Worm (Caenorhabditis elegans) whole organism, L1 larva: ENCODE measurements around the gene med-2.
A peak's percentile ranks its signal among the peaks of the same experiment; 100 is the strongest.

ENCODE experiments used
- C16A3.4 ChIP-seq: fragments of 150-350 bp; optimal IDR thresholded peaks from 2 replicates; lab custom pipeline; 2014; ENCODE audit warnings: missing biosample characterization, missing genetic modification characterization
- C34B4.2 ChIP-seq: sonication (generic microtip); optimal IDR thresholded peaks from 2 replicates; lab custom pipeline; 2017; ENCODE audit warnings: mild to moderate bottlenecking, missing genetic modification characterization, missing compliant biosample characterization
- ceh-8 ChIP-seq: fragments of 200-800 bp; sonication (Bioruptor generic); optimal IDR thresholded peaks from 2 replicates; lab custom pipeline; 2018; ENCODE audit warnings: mild to moderate bottlenecking, missing genetic modification characterization, moderate library complexity, missing compliant biosample characterization
- ceh-82 ChIP-seq, 3 experiments: fragments of 150-350 bp in 1 of 3; sonication (generic microtip) in 2 of 3; optimal IDR thresholded peaks; 2 replicates each; lab custom pipeline; 2014 to 2017; ENCODE audit warnings: missing biosample characterization in 3 of 3, missing genetic modification characterization in 3 of 3
- ceh-88 ChIP-seq: fragments of 200-800 bp; sonication (Bioruptor generic); IDR thresholded peaks from 2 replicates; pipeline ENCODE4 v1.3.6; 2022; ENCODE audit warnings: missing genetic modification characterization, missing compliant biosample characterization
- ceh-90 ChIP-seq: sonication (generic microtip); optimal IDR thresholded peaks from 2 replicates; lab custom pipeline; 2016; ENCODE audit warnings: missing genetic modification characterization, missing compliant biosample characterization
- ces-1 ChIP-seq: fragments of 150-350 bp; optimal IDR thresholded peaks from 2 replicates; lab custom pipeline; 2014; ENCODE audit warnings: missing biosample characterization, missing genetic modification reagents, missing genetic modification characterization
- dpl-1 ChIP-seq, 3 experiments: fragments of 150-350 bp in 2 of 3; sonication (generic microtip) in 1 of 3; optimal IDR thresholded peaks; 2 replicates each; lab custom pipeline; 2014 to 2017; ENCODE audit warnings: missing biosample characterization in 3 of 3, missing genetic modification characterization in 3 of 3, missing genetic modification reagents in 3 of 3
- dsc-1 ChIP-seq: sonication (generic microtip); optimal IDR thresholded peaks from 2 replicates; lab custom pipeline; 2016; ENCODE audit warnings: mild to moderate bottlenecking, missing genetic modification characterization, missing compliant biosample characterization
- efl-1 ChIP-seq, 4 experiments: fragments of 150-350 bp; optimal IDR thresholded peaks in 3 of 4; peaks in 1 of 4; 1 replicate in 1 of 4; 2 replicates in 3 of 4; lab custom pipeline; 2014; ENCODE audit warnings: missing biosample characterization in 2 of 4, missing genetic modification characterization in 2 of 4, missing genetic modification reagents in 2 of 4
- efl-3 ChIP-seq: fragments of 200-800 bp; sonication (Bioruptor generic); optimal IDR thresholded peaks from 2 replicates; lab custom pipeline; 2018; ENCODE audit warnings: mild to moderate bottlenecking, missing genetic modification characterization, missing compliant biosample characterization
- elt-2 ChIP-seq: sonication (generic microtip); optimal IDR thresholded peaks from 2 replicates; lab custom pipeline; 2016; ENCODE audit warnings: missing genetic modification characterization, mild to moderate bottlenecking, inconsistent platforms, missing compliant biosample characterization, missing genetic modification reagents
- fkh-10 ChIP-seq: sonication (generic microtip); optimal IDR thresholded peaks from 2 replicates; lab custom pipeline; 2017; ENCODE audit warnings: missing biosample characterization, missing genetic modification reagents, missing genetic modification characterization
- fkh-8 ChIP-seq: sonication (generic microtip); optimal IDR thresholded peaks from 2 replicates; lab custom pipeline; 2016; ENCODE audit warnings: mild to moderate bottlenecking, missing genetic modification characterization, missing compliant biosample characterization
- fos-1 ChIP-seq: fragments of 150-350 bp; optimal IDR thresholded peaks from 2 replicates; lab custom pipeline; 2014; ENCODE audit warnings: missing biosample characterization, missing genetic modification characterization
- grh-1 ChIP-seq: fragments of 200-800 bp; sonication (Bioruptor generic); IDR thresholded peaks from 2 replicates; pipeline ENCODE4 v1.3.6; 2022; ENCODE audit warnings: missing genetic modification reagents, missing genetic modification characterization, missing compliant biosample characterization
- hlh-17 ChIP-seq: fragments of 200-800 bp; sonication (Bioruptor generic); optimal IDR thresholded peaks from 2 replicates; lab custom pipeline; 2018; ENCODE audit warnings: missing genetic modification characterization, mild to moderate bottlenecking, missing compliant biosample characterization, moderate library complexity, borderline replicate concordance
- hlh-4 ChIP-seq: sonication (generic microtip); optimal IDR thresholded peaks from 2 replicates; lab custom pipeline; 2016; ENCODE audit warnings: mild to moderate bottlenecking, missing genetic modification characterization, missing compliant biosample characterization
- hpl-2 ChIP-seq: fragments of 150-350 bp; optimal IDR thresholded peaks from 2 replicates; lab custom pipeline; 2014; ENCODE audit warnings: missing biosample characterization, missing genetic modification reagents, missing genetic modification characterization
- irx-1 ChIP-seq: sonication (generic microtip); optimal IDR thresholded peaks from 2 replicates; lab custom pipeline; 2016; ENCODE audit warnings: missing genetic modification characterization, missing compliant biosample characterization
- isw-1 ChIP-seq: fragments of 200-800 bp; sonication (Bioruptor generic); IDR thresholded peaks from 2 replicates; pipeline ENCODE4 v1.3.6; 2022; ENCODE audit warnings: missing genetic modification characterization, missing compliant biosample characterization
- jun-1 ChIP-seq: fragments of 150-350 bp; optimal IDR thresholded peaks from 2 replicates; lab custom pipeline; 2014; ENCODE audit warnings: missing biosample characterization, missing genetic modification reagents, missing genetic modification characterization
- mab-9 ChIP-seq: fragments of 200-800 bp; sonication (Bioruptor generic); IDR thresholded peaks from 2 replicates; pipeline ENCODE4 v1.3.6; 2022; ENCODE audit warnings: missing genetic modification reagents, missing genetic modification characterization, missing compliant biosample characterization
- mdl-1 ChIP-seq, 2 experiments: fragments of 150-350 bp; optimal IDR thresholded peaks; 2 replicates each; lab custom pipeline; 2014 to 2017; ENCODE audit warnings: missing biosample characterization in 2 of 2, missing genetic modification characterization in 2 of 2, inconsistent platforms in 1 of 2
- mep-1 ChIP-seq: fragments of 150-350 bp; optimal IDR thresholded peaks from 2 replicates; lab custom pipeline; 2014; ENCODE audit warnings: missing biosample characterization, missing genetic modification characterization
- nhr-12 ChIP-seq: sonication (generic microtip); optimal IDR thresholded peaks from 2 replicates; lab custom pipeline; 2017; ENCODE audit warnings: missing biosample characterization, missing genetic modification characterization
- nhr-237 ChIP-seq: fragments of 150-350 bp; optimal IDR thresholded peaks from 2 replicates; lab custom pipeline; 2014; ENCODE audit warnings: missing biosample characterization, missing genetic modification characterization
- nhr-28 ChIP-seq: fragments of 150-350 bp; optimal IDR thresholded peaks from 2 replicates; lab custom pipeline; 2014; ENCODE audit warnings: missing biosample characterization, missing genetic modification characterization
- nhr-47 ChIP-seq: sonication (generic microtip); optimal IDR thresholded peaks from 2 replicates; lab custom pipeline; 2016; ENCODE audit warnings: mild to moderate bottlenecking, missing genetic modification characterization, moderate library complexity, missing compliant biosample characterization
- nhr-76 ChIP-seq: sonication (generic microtip); optimal IDR thresholded peaks from 2 replicates; lab custom pipeline; 2017; ENCODE audit warnings: missing biosample characterization, missing genetic modification characterization
- nhr-77 ChIP-seq: fragments of 150-350 bp; optimal IDR thresholded peaks from 2 replicates; lab custom pipeline; 2014; ENCODE audit warnings: missing biosample characterization, missing genetic modification characterization
- nhr-84 ChIP-seq: sonication (generic microtip); optimal IDR thresholded peaks from 2 replicates; lab custom pipeline; 2017; ENCODE audit warnings: missing biosample characterization, missing genetic modification characterization
- nhr-90 ChIP-seq: sonication (generic microtip); optimal IDR thresholded peaks from 2 replicates; lab custom pipeline; 2016; ENCODE audit warnings: mild to moderate bottlenecking, missing genetic modification characterization, missing compliant biosample characterization; ENCODE audit not compliant: poor library complexity
- pag-3 ChIP-seq: sonication (generic microtip); optimal IDR thresholded peaks from 2 replicates; lab custom pipeline; 2017; ENCODE audit warnings: missing genetic modification characterization, mild to moderate bottlenecking, missing compliant biosample characterization, antibody characterized with exemption, borderline replicate concordance; ENCODE audit not compliant: insufficient read depth
- pqm-1 ChIP-seq: sonication (generic microtip); optimal IDR thresholded peaks from 3 replicates; lab custom pipeline; 2017; ENCODE audit warnings: missing biosample characterization, missing genetic modification characterization
- snpc-4 ChIP-seq: fragments of 150-350 bp; optimal IDR thresholded peaks from 2 replicates; lab custom pipeline; 2014; ENCODE audit warnings: missing biosample characterization, missing genetic modification characterization
- snu-23 ChIP-seq: sonication (generic microtip); optimal IDR thresholded peaks from 2 replicates; lab custom pipeline; 2016; ENCODE audit warnings: missing genetic modification characterization, missing compliant biosample characterization
- sox-4 ChIP-seq: sonication (generic microtip); optimal IDR thresholded peaks from 2 replicates; lab custom pipeline; 2016; ENCODE audit warnings: missing genetic modification characterization, missing compliant biosample characterization
- sptf-1 ChIP-seq: fragments of 150-350 bp; optimal IDR thresholded peaks from 2 replicates; lab custom pipeline; 2014; ENCODE audit warnings: missing biosample characterization, missing genetic modification characterization
- swsn-7 ChIP-seq: sonication (generic microtip); optimal IDR thresholded peaks from 2 replicates; lab custom pipeline; 2016; ENCODE audit warnings: missing genetic modification characterization, missing compliant biosample characterization
- tbx-2 ChIP-seq: sonication (generic microtip); optimal IDR thresholded peaks from 2 replicates; lab custom pipeline; 2016; ENCODE audit warnings: missing genetic modification characterization, missing compliant biosample characterization
- tlp-1 ChIP-seq: fragments of 150-350 bp; optimal IDR thresholded peaks from 2 replicates; lab custom pipeline; 2014; ENCODE audit warnings: missing biosample characterization, missing genetic modification characterization
- unc-130 ChIP-seq: fragments of 150-350 bp; optimal IDR thresholded peaks from 2 replicates; lab custom pipeline; 2017; ENCODE audit warnings: missing biosample characterization, missing genetic modification characterization, inconsistent platforms
- unc-30 ChIP-seq: sonication (generic microtip); optimal IDR thresholded peaks from 2 replicates; lab custom pipeline; 2017; ENCODE audit warnings: missing biosample characterization, missing genetic modification characterization
- unc-86 ChIP-seq: sonication (generic microtip); optimal IDR thresholded peaks from 2 replicates; lab custom pipeline; 2016; ENCODE audit warnings: missing genetic modification characterization, missing compliant biosample characterization
- vab-15 ChIP-seq: sonication (generic microtip); optimal IDR thresholded peaks from 2 replicates; lab custom pipeline; 2017; ENCODE audit warnings: missing genotype, mild to moderate bottlenecking, missing genetic modification characterization, missing compliant biosample characterization
- xbp-1 ChIP-seq: sonication (generic microtip); optimal IDR thresholded peaks from 2 replicates; lab custom pipeline; 2016; ENCODE audit warnings: missing genetic modification characterization, missing compliant biosample characterization
- zag-1 ChIP-seq: fragments of 150-350 bp; optimal IDR thresholded peaks from 2 replicates; lab custom pipeline; 2014; ENCODE audit warnings: missing biosample characterization, missing genetic modification characterization
- zip-4 ChIP-seq: fragments of 200-800 bp; sonication (Bioruptor generic); optimal IDR thresholded peaks from 2 replicates; lab custom pipeline; 2018; ENCODE audit warnings: mild to moderate bottlenecking, missing genetic modification characterization, moderate library complexity, missing compliant biosample characterization
- ztf-11 ChIP-seq, 2 experiments: sonication (generic microtip); optimal IDR thresholded peaks; 2 replicates each; lab custom pipeline; 2016 to 2017; ENCODE audit warnings: missing genetic modification characterization in 2 of 2, missing biosample characterization in 1 of 2, missing compliant biosample characterization in 1 of 2
- ztf-4 ChIP-seq: fragments of 150-350 bp; optimal IDR thresholded peaks from 2 replicates; lab custom pipeline; 2014; ENCODE audit warnings: missing biosample characterization, missing genetic modification characterization

med-2 gene

DNA sequence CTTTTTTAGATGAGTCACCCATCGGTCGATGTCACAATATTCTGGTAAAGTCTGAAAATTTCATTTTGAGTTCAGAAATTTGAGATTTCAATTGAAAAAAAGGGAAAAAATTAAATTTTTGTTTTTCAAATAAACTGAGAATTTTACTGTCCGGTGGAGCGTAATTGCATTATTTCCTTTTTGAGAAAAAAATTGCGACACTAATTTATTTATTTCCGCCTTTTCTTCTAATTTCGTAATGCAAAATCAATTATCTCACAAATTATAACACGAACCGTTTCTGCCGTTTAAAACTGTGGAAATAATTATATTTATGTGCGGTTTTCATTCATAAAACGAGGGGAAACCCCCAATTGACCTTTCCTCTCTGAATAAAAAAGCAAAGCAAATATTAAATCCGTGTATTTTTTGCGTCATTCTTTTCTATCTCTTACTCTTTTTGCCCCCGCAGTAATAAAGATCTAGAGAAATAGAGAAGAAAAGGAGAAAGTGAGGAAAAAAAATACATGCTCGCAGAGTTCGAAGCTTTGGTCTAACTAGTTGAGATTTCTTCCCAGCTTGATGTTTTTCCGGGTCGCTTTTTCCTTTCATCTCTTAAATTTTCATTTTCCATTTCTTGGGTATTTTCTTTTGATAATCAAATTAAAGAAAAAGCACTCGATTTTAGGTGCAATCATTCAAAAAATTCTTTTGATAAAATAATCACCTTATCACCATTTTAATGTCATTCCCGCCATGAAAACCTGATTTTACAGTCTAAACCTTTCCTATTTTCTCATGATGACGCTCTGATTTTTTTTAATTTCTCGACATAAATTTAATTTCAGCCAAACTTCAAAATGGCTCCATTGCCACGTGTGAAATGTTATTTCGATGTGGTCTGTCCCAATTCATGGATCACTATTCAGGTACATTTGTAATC, 19.0 kb downstream of the med-2 start, which contains the start of the genes brc-2 and T07E3.3:
TSS of gene brc-2 (minus strand) at position 51 of the 922 bp plus-strand sequence.
TSS of gene T07E3.3 (plus strand) at position 822 of the 922 bp plus-strand sequence.
- no peak for TF ChIP-seq unc-86 (tag; lab: Kevin White, UChicago)
- TF ChIP-seq fos-1 (tag; lab: Kevin White, UChicago) = no peak
- no peak for TF ChIP-seq C16A3.4 (tag; lab: Kevin White, UChicago)
- no peak for TF ChIP-seq fkh-10 (GFP tag; lab: Kevin White, UChicago)
- no peak for TF ChIP-seq nhr-12 (tag; lab: Kevin White, UChicago)
- peak; percentile 31 for TF ChIP-seq dsc-1 (tag; lab: Kevin White, UChicago)
- no peak for TF ChIP-seq xbp-1 (tag; lab: Kevin White, UChicago)
- no peak for TF ChIP-seq irx-1 (tag; lab: Kevin White, UChicago)
- TF ChIP-seq ceh-8 (GFP tag; lab: Kevin White, UChicago) = no peak
- TF ChIP-seq ztf-11 (tag; optimal IDR thresholded peaks at IDR 0.05; lab: Kevin White, UChicago) = no peak
- no peak for TF ChIP-seq efl-3 (GFP tag; lab: Kevin White, UChicago)
- no peak for TF ChIP-seq grh-1
- no peak for TF ChIP-seq isw-1 (GFP tag; lab: Robert Waterston, UW)
- TF ChIP-seq ztf-4 (tag; lab: Kevin White, UChicago) = no peak
- TF ChIP-seq mep-1 (tag; lab: Kevin White, UChicago) = no peak
- TF ChIP-seq sox-4 (tag; lab: Kevin White, UChicago) = no peak
- TF ChIP-seq hlh-17 = no peak
- TF ChIP-seq zip-4 (GFP tag; lab: Kevin White, UChicago) = no peak
- no peak for TF ChIP-seq unc-130 (tag; lab: Kevin White, UChicago)
- TF ChIP-seq jun-1 = no peak
- TF ChIP-seq mab-9 = no peak
- TF ChIP-seq pqm-1 = no peak
- peak in 1 of 2 experiments; percentile 13 for TF ChIP-seq efl-1 (optimal IDR thresholded peaks at IDR 0.05; lab: Kevin White, UChicago)
- no peak for TF ChIP-seq efl-1 (GFP tag; optimal IDR thresholded peaks at IDR 0.05 in 1 of 2; lab: Kevin White, UChicago)
- peak in 1 of 3 experiments; percentile 9 for TF ChIP-seq ceh-82 (tag; optimal IDR thresholded peaks at IDR 0.05; lab: Kevin White, UChicago)
- no peak for TF ChIP-seq nhr-90 (tag; lab: Kevin White, UChicago)
- TF ChIP-seq ceh-88 = no peak
- no peak for TF ChIP-seq ces-1 (GFP tag; lab: Kevin White, UChicago)
- no peak for TF ChIP-seq nhr-77
- no peak for TF ChIP-seq vab-15 (tag; lab: Kevin White, UChicago)
- TF ChIP-seq zag-1 (tag; lab: Kevin White, UChicago) = no peak
- no peak for TF ChIP-seq mdl-1 (tag; optimal IDR thresholded peaks at IDR 0.05; lab: Kevin White, UChicago)
- TF ChIP-seq hpl-2 (GFP tag; lab: Kevin White, UChicago) = no peak
- TF ChIP-seq nhr-84 (tag; lab: Kevin White, UChicago) = no peak
- no peak for TF ChIP-seq tlp-1 (tag; lab: Kevin White, UChicago)
- no peak for TF ChIP-seq dpl-1 (GFP tag; optimal IDR thresholded peaks at IDR 0.05; lab: Kevin White, UChicago)
- TF ChIP-seq pag-3 (tag; lab: Kevin White, UChicago) = no peak
- TF ChIP-seq unc-30 (tag; lab: Kevin White, UChicago) = no peak
- TF ChIP-seq C34B4.2 (tag; lab: Kevin White, UChicago) = no peak
- no peak for TF ChIP-seq swsn-7 (tag; lab: Kevin White, UChicago)
- TF ChIP-seq nhr-237 (tag; lab: Kevin White, UChicago) = no peak
- peak; percentile 1 for TF ChIP-seq snu-23 (GFP tag; lab: Kevin White, UChicago)
- TF ChIP-seq ceh-90 (tag; lab: Kevin White, UChicago) = no peak
- no peak for TF ChIP-seq sptf-1
- TF ChIP-seq hlh-4 (tag; lab: Kevin White, UChicago) = no peak
- TF ChIP-seq snpc-4 (tag; lab: Kevin White, UChicago) = no peak
- TF ChIP-seq nhr-28 (tag; lab: Kevin White, UChicago) = no peak
- TF ChIP-seq fkh-8 (tag; lab: Kevin White, UChicago) = no peak
- TF ChIP-seq nhr-76 (tag; lab: Kevin White, UChicago) = no peak
- TF ChIP-seq nhr-47 (tag; lab: Kevin White, UChicago) = peak; percentile 1
- TF ChIP-seq elt-2 = peak; percentile 19
- peak; percentile 3 for TF ChIP-seq tbx-2
